Worm (Caenorhabditis elegans): ENCODE data around the gene nos-1.
"Not testable (repeated sequence)": the region's sequence is repeated elsewhere in the genome, so short reads cannot be mapped to it uniquely, and the experiment has no call there.

nos-1 gene

ce11 chrII:10950107-10950679 lies 2.8 kb downstream of the nos-1 start, which contains the start of gene gst-5:
Gene gst-5 (plus strand): TSS chrII:10950352.
- TF ChIP-seq unc-62 (GFP tag; optimal IDR thresholded peaks at IDR 0.05) = no peak

DNA sequence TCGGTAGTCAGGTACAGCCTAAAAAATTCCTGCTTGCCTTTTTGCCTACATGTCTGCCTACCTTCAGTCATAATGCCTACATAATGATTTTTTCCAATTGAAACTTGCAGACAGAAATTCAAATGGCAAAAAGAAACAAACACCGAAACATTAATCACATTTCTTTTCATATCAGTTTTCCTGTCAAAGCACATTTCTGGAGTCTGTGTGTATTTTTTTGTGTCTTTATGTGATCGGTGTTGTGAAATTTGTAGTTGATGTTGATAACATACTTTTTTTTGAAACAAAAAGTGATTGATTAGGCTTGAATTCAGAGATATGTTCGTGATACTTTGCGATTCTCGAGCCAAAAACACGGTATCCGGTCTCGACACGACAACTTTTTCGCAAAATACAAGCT lies 3.6 kb downstream of the nos-1 start:
- no peak for TF ChIP-seq unc-62 (GFP tag; optimal IDR thresholded peaks at IDR 0.05)

DNA sequence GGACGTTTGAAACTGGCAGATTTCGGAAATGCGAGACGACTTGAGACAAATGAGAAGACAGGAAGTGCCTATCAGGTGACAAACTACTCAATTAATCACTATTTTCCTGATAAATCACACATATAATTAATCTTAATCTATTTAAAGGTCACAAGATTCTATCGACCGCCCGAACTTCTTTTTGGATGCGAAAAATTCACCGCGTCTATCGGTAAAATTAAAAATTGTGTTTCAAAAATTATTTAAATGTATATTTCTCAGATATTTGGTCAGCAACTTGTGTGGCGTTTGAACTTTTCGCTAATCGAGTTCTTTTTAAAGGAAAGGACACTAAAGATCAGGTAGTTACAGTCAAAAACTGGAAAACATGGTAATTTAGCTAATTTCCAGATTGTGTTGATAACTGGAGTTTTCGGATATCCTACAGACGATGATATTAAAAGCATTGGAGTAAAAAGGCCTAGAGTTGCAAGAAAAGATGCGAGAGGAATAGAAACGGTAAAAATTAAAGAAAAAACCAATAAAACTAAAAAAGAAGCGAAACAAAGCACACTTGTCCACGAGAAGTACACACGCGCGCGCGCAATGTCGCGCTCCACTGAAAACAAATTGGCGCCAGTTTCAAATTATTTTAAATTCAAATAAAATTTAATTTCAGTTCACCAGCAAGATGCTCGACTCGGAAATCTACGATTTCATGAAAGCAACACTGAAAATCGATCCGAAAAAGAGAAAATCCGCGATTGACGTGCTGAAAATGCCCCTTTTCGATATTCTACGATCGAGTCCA lies 4.5 kb downstream of the nos-1 start:
- TF ChIP-seq unc-62 (GFP tag; optimal IDR thresholded peaks at IDR 0.05) = no peak

DNA sequence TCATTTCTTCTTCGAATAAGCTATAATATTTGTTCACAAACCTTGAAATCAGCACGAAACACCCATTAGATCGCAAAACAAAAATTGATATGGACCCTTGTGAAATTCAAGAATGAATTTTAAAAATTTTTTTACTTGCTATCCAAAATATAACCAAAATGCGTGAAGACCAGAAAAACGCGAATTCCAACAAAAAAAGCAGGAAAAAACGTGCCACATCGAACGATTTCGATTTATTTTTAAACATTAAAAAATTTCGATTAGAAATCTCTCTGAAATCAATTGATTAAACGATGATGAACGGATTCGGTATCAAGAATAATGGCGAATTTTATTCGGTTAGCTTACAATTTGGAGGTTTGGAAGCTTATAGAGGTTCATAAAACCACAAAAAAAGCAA lies 5.6 kb downstream of the nos-1 start, which contains the start of the genes tceb-3 and gskl-1:
tceb-3 (minus strand) TSS at position 101 of the 400 bp plus-strand sequence.
gskl-1 (plus strand) TSS at position 243 of the 400 bp plus-strand sequence.
- no peak for TF ChIP-seq unc-62 (GFP tag; optimal IDR thresholded peaks at IDR 0.05)

DNA sequence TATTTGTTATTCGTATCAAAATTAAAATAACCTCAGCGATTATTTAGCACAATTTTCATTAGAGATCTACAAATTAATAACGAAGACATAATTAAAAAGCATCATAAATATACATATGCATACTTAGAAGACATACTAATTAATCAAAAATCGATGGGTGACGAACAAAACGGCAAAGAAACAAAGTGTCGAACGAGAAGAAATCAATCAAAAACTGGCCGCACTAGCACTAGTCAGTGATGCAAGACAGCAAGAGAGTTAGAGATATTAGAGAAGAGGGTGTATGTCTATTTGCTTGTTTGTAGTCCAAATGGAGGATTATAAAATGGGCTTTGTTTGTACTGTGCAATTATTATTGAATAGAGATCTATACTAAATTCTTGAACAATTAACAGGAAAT lies 6.1 kb downstream of the nos-1 start:
- TF ChIP-seq unc-62 (GFP tag; optimal IDR thresholded peaks at IDR 0.05) = no peak

ce11 chrII:10945446-10945845 lies 7.5 kb downstream of the nos-1 start:
- no peak for TF ChIP-seq unc-62 (GFP tag; optimal IDR thresholded peaks at IDR 0.05)

- not testable (repeated sequence) for TF ChIP-seq unc-62 (GFP tag; optimal IDR thresholded peaks at IDR 0.05)
Observed at ce11 chrII:10941918-10942317, 11.0 kb downstream of the nos-1 start, which contains the start of gene R03D7.15. Gene R03D7.15 (plus strand): TSS chrII:10942216.

ce11 chrII:10935336-10935735 lies 17.6 kb downstream of the nos-1 start:
- no peak for TF ChIP-seq unc-62 (GFP tag; optimal IDR thresholded peaks at IDR 0.05)

ce11 chrII:10934786-10935185 lies 18.2 kb downstream of the nos-1 start, which contains the start of gene R03D7.2:
Gene R03D7.2 (minus strand): TSS chrII:10935184.
- TF ChIP-seq unc-62 (GFP tag; optimal IDR thresholded peaks at IDR 0.05) = no peak

ce11 chrII:10933948-10934722 lies 18.8 kb downstream of the nos-1 start:
- no peak for TF ChIP-seq unc-62 (GFP tag; optimal IDR thresholded peaks at IDR 0.05)

- no peak for TF ChIP-seq unc-62 (GFP tag; optimal IDR thresholded peaks at IDR 0.05)
Observed at ce11 chrII:10932305-10932704, 20.7 kb downstream of the nos-1 start.

ce11 chrII:10930678-10931650 lies 22.0 kb downstream of the nos-1 start:
- no peak for TF ChIP-seq unc-62 (GFP tag; optimal IDR thresholded peaks at IDR 0.05)

DNA sequence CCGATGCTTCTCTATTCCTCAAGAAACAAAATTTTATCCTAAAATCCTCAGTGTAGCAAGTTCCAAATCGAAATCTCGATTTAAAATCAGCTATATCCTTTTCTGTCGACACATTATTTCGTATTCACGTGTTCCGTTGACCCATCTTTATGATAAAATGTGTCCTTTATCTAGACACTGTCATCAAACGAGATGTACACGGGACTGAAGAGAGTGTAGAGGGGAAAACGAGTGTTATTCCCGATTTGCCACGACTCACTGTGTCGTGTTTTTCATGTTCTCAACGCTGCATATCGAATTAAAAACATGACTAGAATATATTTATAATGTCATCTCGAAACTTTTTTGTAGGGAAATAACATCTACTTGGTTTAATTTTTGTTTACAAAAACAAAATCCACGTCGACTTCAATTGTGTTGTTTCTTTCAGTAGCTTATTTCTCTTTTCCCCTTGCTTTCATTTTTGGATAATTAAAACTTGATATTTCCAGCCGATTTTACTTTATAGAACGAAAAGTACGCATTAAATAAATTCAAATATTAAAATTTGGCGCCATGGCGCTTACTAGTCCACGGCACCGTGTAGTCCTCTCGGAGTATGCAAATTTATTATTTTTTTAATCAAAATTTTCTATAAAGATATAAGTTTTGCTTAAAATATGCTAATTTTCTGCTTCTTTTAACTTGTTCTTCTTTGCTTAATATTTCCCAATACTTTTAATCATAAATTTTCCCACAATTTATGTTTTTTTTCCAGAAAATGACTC lies 27.0 kb downstream of the nos-1 start, which contains the start of gene metr-1:
metr-1 (plus strand) TSS at position 758 of the 767 bp plus-strand sequence.
- TF ChIP-seq unc-62 (GFP tag; optimal IDR thresholded peaks at IDR 0.05) = no peak

- no peak for TF ChIP-seq unc-62 (GFP tag; optimal IDR thresholded peaks at IDR 0.05)
Observed at ce11 chrII:10924669-10925068, 28.3 kb downstream of the nos-1 start.
